Worm (Caenorhabditis elegans) whole organism, young adult: ENCODE results near the gene F56D6.11.

ENCODE experiments used
- Y56A3A.18 ChIP-seq: fragments of 200-800 bp; sonication (Bioruptor generic); IDR thresholded peaks from 2 replicates; pipeline ENCODE4 v1.3.6; 2022; ENCODE audit warnings: missing genetic modification reagents, missing genetic modification characterization, missing compliant biosample characterization
- snpc-4 ChIP-seq, 5 experiments: fragments of 150-350 bp in 1 of 5; sonication (generic microtip) in 4 of 5; optimal IDR thresholded peaks; 2 replicates each; lab custom pipeline; 2014 to 2018; ENCODE audit warnings: missing genetic modification characterization in 5 of 5, missing biosample characterization in 3 of 5, antibody characterized with exemption in 2 of 5, mild to moderate bottlenecking in 2 of 5, missing compliant biosample characterization in 2 of 5, missing genotype in 2 of 5, moderate library complexity in 2 of 5, missing genetic modification reagents in 1 of 5

ce11 chrIV:3917405-3917804 is 11.1 kb upstream of the F56D6.11 start, which contains the start of gene F56D6.14:
- TF ChIP-seq Y56A3A.18, result no peak
- TF ChIP-seq snpc-4 (GFP tag; optimal IDR thresholded peaks at IDR 0.05; lab: Kevin White, UChicago), result no peak
- no peak for TF ChIP-seq snpc-4 (tag; optimal IDR thresholded peaks at IDR 0.05; lab: Kevin White, UChicago)
